Worm (Caenorhabditis elegans) whole organism, L1 larva: ENCODE data around the gene F39H12.1.

Experiments
- Y116A8C.19 ChIP-seq: sonication (generic microtip); optimal IDR thresholded peaks from 2 replicates; lab custom pipeline; 2016; ENCODE audit warnings: missing compliant biosample characterization, missing genetic modification characterization, borderline replicate concordance
- alr-1 ChIP-seq: fragments of 200-800 bp; sonication (Bioruptor generic); optimal IDR thresholded peaks from 2 replicates; lab custom pipeline; 2018; ENCODE audit warnings: borderline replicate concordance, mild to moderate bottlenecking, missing genetic modification characterization, missing compliant biosample characterization
- aly-2 ChIP-seq: fragments of 150-350 bp; optimal IDR thresholded peaks from 2 replicates; lab custom pipeline; 2014; ENCODE audit warnings: missing biosample characterization, missing genetic modification characterization
- ceh-63 ChIP-seq: fragments of 200-800 bp; sonication (Bioruptor generic); optimal IDR thresholded peaks from 2 replicates; lab custom pipeline; 2018; ENCODE audit warnings: mild to moderate bottlenecking, missing genetic modification characterization, missing compliant biosample characterization
- ceh-8 ChIP-seq: fragments of 200-800 bp; sonication (Bioruptor generic); optimal IDR thresholded peaks from 2 replicates; lab custom pipeline; 2018; ENCODE audit warnings: mild to moderate bottlenecking, missing genetic modification characterization, moderate library complexity, missing compliant biosample characterization
- ceh-88 ChIP-seq: fragments of 200-800 bp; sonication (Bioruptor generic); IDR thresholded peaks from 2 replicates; pipeline ENCODE4 v1.3.6; 2022; ENCODE audit warnings: missing genetic modification characterization, missing compliant biosample characterization
- ceh-90 ChIP-seq: sonication (generic microtip); optimal IDR thresholded peaks from 2 replicates; lab custom pipeline; 2016; ENCODE audit warnings: missing genetic modification characterization, missing compliant biosample characterization
- ces-1 ChIP-seq: fragments of 150-350 bp; optimal IDR thresholded peaks from 2 replicates; lab custom pipeline; 2014; ENCODE audit warnings: missing biosample characterization, missing genetic modification reagents, missing genetic modification characterization
- dpl-1 ChIP-seq, 3 experiments: fragments of 150-350 bp in 2 of 3; sonication (generic microtip) in 1 of 3; optimal IDR thresholded peaks; 2 replicates each; lab custom pipeline; 2014 to 2017; ENCODE audit warnings: missing biosample characterization in 3 of 3, missing genetic modification characterization in 3 of 3, missing genetic modification reagents in 3 of 3
- dsc-1 ChIP-seq: sonication (generic microtip); optimal IDR thresholded peaks from 2 replicates; lab custom pipeline; 2016; ENCODE audit warnings: mild to moderate bottlenecking, missing genetic modification characterization, missing compliant biosample characterization
- efl-1 ChIP-seq, 4 experiments: fragments of 150-350 bp; optimal IDR thresholded peaks in 3 of 4; peaks in 1 of 4; 1 replicate in 1 of 4; 2 replicates in 3 of 4; lab custom pipeline; 2014; ENCODE audit warnings: missing biosample characterization in 2 of 4, missing genetic modification characterization in 2 of 4, missing genetic modification reagents in 2 of 4
- elt-2 ChIP-seq: sonication (generic microtip); optimal IDR thresholded peaks from 2 replicates; lab custom pipeline; 2016; ENCODE audit warnings: missing genetic modification characterization, mild to moderate bottlenecking, inconsistent platforms, missing compliant biosample characterization, missing genetic modification reagents
- ets-5 ChIP-seq: fragments of 200-800 bp; sonication (Bioruptor generic); IDR thresholded peaks from 2 replicates; pipeline ENCODE4 v1.3.6; 2022; ENCODE audit warnings: missing genetic modification characterization, missing compliant biosample characterization
- fkh-10 ChIP-seq: sonication (generic microtip); optimal IDR thresholded peaks from 2 replicates; lab custom pipeline; 2017; ENCODE audit warnings: missing biosample characterization, missing genetic modification reagents, missing genetic modification characterization
- fkh-4 ChIP-seq: sonication (generic microtip); optimal IDR thresholded peaks from 2 replicates; lab custom pipeline; 2016; ENCODE audit warnings: missing compliant biosample characterization, missing genetic modification characterization, borderline replicate concordance
- fos-1 ChIP-seq: fragments of 150-350 bp; optimal IDR thresholded peaks from 2 replicates; lab custom pipeline; 2014; ENCODE audit warnings: missing biosample characterization, missing genetic modification characterization
- hlh-4 ChIP-seq: sonication (generic microtip); optimal IDR thresholded peaks from 2 replicates; lab custom pipeline; 2016; ENCODE audit warnings: mild to moderate bottlenecking, missing genetic modification characterization, missing compliant biosample characterization
- isw-1 ChIP-seq: fragments of 200-800 bp; sonication (Bioruptor generic); IDR thresholded peaks from 2 replicates; pipeline ENCODE4 v1.3.6; 2022; ENCODE audit warnings: missing genetic modification characterization, missing compliant biosample characterization
- jun-1 ChIP-seq: fragments of 150-350 bp; optimal IDR thresholded peaks from 2 replicates; lab custom pipeline; 2014; ENCODE audit warnings: missing biosample characterization, missing genetic modification reagents, missing genetic modification characterization
- lin-13 ChIP-seq: fragments of 150-350 bp; optimal IDR thresholded peaks from 2 replicates; lab custom pipeline; 2014; ENCODE audit warnings: missing biosample characterization, missing genetic modification reagents, missing genetic modification characterization
- lsy-2 ChIP-seq, 2 experiments: fragments of 150-350 bp; optimal IDR thresholded peaks; 2 replicates each; lab custom pipeline; 2014; ENCODE audit warnings: missing biosample characterization in 2 of 2, missing genetic modification characterization in 2 of 2
- mdl-1 ChIP-seq, 2 experiments: fragments of 150-350 bp; optimal IDR thresholded peaks; 2 replicates each; lab custom pipeline; 2014 to 2017; ENCODE audit warnings: missing biosample characterization in 2 of 2, missing genetic modification characterization in 2 of 2, inconsistent platforms in 1 of 2
- mef-2 ChIP-seq: fragments of 150-350 bp; optimal IDR thresholded peaks from 2 replicates; lab custom pipeline; 2014; ENCODE audit warnings: missing biosample characterization, missing genetic modification characterization
- mep-1 ChIP-seq: fragments of 150-350 bp; optimal IDR thresholded peaks from 2 replicates; lab custom pipeline; 2014; ENCODE audit warnings: missing biosample characterization, missing genetic modification characterization
- nhr-12 ChIP-seq: sonication (generic microtip); optimal IDR thresholded peaks from 2 replicates; lab custom pipeline; 2017; ENCODE audit warnings: missing biosample characterization, missing genetic modification characterization
- nhr-19 ChIP-seq: fragments of 200-800 bp; sonication (Bioruptor generic); conservative IDR thresholded peaks from 2 replicates; pipeline ENCODE4 v1.3.6; 2022; ENCODE audit warnings: missing genetic modification characterization, missing compliant biosample characterization
- nhr-20 ChIP-seq: sonication (generic microtip); optimal IDR thresholded peaks from 2 replicates; lab custom pipeline; 2016; ENCODE audit warnings: mild to moderate bottlenecking, missing genetic modification characterization, missing compliant biosample characterization
- nhr-28 ChIP-seq: fragments of 150-350 bp; optimal IDR thresholded peaks from 2 replicates; lab custom pipeline; 2014; ENCODE audit warnings: missing biosample characterization, missing genetic modification characterization
- nhr-47 ChIP-seq: sonication (generic microtip); optimal IDR thresholded peaks from 2 replicates; lab custom pipeline; 2016; ENCODE audit warnings: mild to moderate bottlenecking, missing genetic modification characterization, moderate library complexity, missing compliant biosample characterization
- nhr-76 ChIP-seq: sonication (generic microtip); optimal IDR thresholded peaks from 2 replicates; lab custom pipeline; 2017; ENCODE audit warnings: missing biosample characterization, missing genetic modification characterization
- nhr-77 ChIP-seq: fragments of 150-350 bp; optimal IDR thresholded peaks from 2 replicates; lab custom pipeline; 2014; ENCODE audit warnings: missing biosample characterization, missing genetic modification characterization
- nhr-84 ChIP-seq: sonication (generic microtip); optimal IDR thresholded peaks from 2 replicates; lab custom pipeline; 2017; ENCODE audit warnings: missing biosample characterization, missing genetic modification characterization
- nhr-85 ChIP-seq: sonication (generic microtip); peaks from one replicate; lab custom pipeline; 2016; ENCODE audit warnings: missing genetic modification characterization, inconsistent platforms, missing compliant biosample characterization
- nhr-90 ChIP-seq: sonication (generic microtip); optimal IDR thresholded peaks from 2 replicates; lab custom pipeline; 2016; ENCODE audit warnings: mild to moderate bottlenecking, missing genetic modification characterization, missing compliant biosample characterization; ENCODE audit not compliant: poor library complexity
- pag-3 ChIP-seq: sonication (generic microtip); optimal IDR thresholded peaks from 2 replicates; lab custom pipeline; 2017; ENCODE audit warnings: missing genetic modification characterization, mild to moderate bottlenecking, missing compliant biosample characterization, antibody characterized with exemption, borderline replicate concordance; ENCODE audit not compliant: insufficient read depth
- pax-3 ChIP-seq: fragments of 200-800 bp; sonication (Bioruptor generic); optimal IDR thresholded peaks from 2 replicates; lab custom pipeline; 2018; ENCODE audit warnings: mild to moderate bottlenecking, missing genetic modification characterization, moderate library complexity, missing compliant biosample characterization
- rnt-1 ChIP-seq: sonication (generic microtip); optimal IDR thresholded peaks from 2 replicates; lab custom pipeline; 2016; ENCODE audit warnings: mild to moderate bottlenecking, missing genetic modification characterization, moderate library complexity, missing compliant biosample characterization
- skn-1 ChIP-seq: fragments of 150-350 bp; optimal IDR thresholded peaks from 2 replicates; lab custom pipeline; 2014; ENCODE audit warnings: missing biosample characterization, missing genetic modification characterization
- snpc-4 ChIP-seq: fragments of 150-350 bp; optimal IDR thresholded peaks from 2 replicates; lab custom pipeline; 2014; ENCODE audit warnings: missing biosample characterization, missing genetic modification characterization
- snu-23 ChIP-seq: sonication (generic microtip); optimal IDR thresholded peaks from 2 replicates; lab custom pipeline; 2016; ENCODE audit warnings: missing genetic modification characterization, missing compliant biosample characterization
- sox-4 ChIP-seq: sonication (generic microtip); optimal IDR thresholded peaks from 2 replicates; lab custom pipeline; 2016; ENCODE audit warnings: missing genetic modification characterization, missing compliant biosample characterization
- sptf-1 ChIP-seq: fragments of 150-350 bp; optimal IDR thresholded peaks from 2 replicates; lab custom pipeline; 2014; ENCODE audit warnings: missing biosample characterization, missing genetic modification characterization
- sup-37 ChIP-seq: fragments of 200-800 bp; sonication (Bioruptor generic); optimal IDR thresholded peaks from 2 replicates; lab custom pipeline; 2018; ENCODE audit warnings: mild to moderate bottlenecking, missing genetic modification characterization, missing compliant biosample characterization
- unc-130 ChIP-seq: fragments of 150-350 bp; optimal IDR thresholded peaks from 2 replicates; lab custom pipeline; 2017; ENCODE audit warnings: missing biosample characterization, missing genetic modification characterization, inconsistent platforms
- unc-30 ChIP-seq: sonication (generic microtip); optimal IDR thresholded peaks from 2 replicates; lab custom pipeline; 2017; ENCODE audit warnings: missing biosample characterization, missing genetic modification characterization
- unc-62 ChIP-seq: fragments of 150-350 bp; optimal IDR thresholded peaks from 2 replicates; lab custom pipeline; 2014; ENCODE audit warnings: missing biosample characterization, missing genetic modification reagents, missing genetic modification characterization
- unc-86 ChIP-seq: sonication (generic microtip); optimal IDR thresholded peaks from 2 replicates; lab custom pipeline; 2016; ENCODE audit warnings: missing genetic modification characterization, missing compliant biosample characterization
- unc-98 ChIP-seq: fragments of 200-800 bp; sonication (Bioruptor generic); IDR thresholded peaks from 2 replicates; pipeline ENCODE4 v1.3.6; 2022; ENCODE audit warnings: missing genetic modification characterization, missing compliant biosample characterization
- xbp-1 ChIP-seq: sonication (generic microtip); optimal IDR thresholded peaks from 2 replicates; lab custom pipeline; 2016; ENCODE audit warnings: missing genetic modification characterization, missing compliant biosample characterization
- zag-1 ChIP-seq: fragments of 150-350 bp; optimal IDR thresholded peaks from 2 replicates; lab custom pipeline; 2014; ENCODE audit warnings: missing biosample characterization, missing genetic modification characterization
- zip-4 ChIP-seq: fragments of 200-800 bp; sonication (Bioruptor generic); optimal IDR thresholded peaks from 2 replicates; lab custom pipeline; 2018; ENCODE audit warnings: mild to moderate bottlenecking, missing genetic modification characterization, moderate library complexity, missing compliant biosample characterization
- ztf-4 ChIP-seq: fragments of 150-350 bp; optimal IDR thresholded peaks from 2 replicates; lab custom pipeline; 2014; ENCODE audit warnings: missing biosample characterization, missing genetic modification characterization

Gene F39H12.1

DNA sequence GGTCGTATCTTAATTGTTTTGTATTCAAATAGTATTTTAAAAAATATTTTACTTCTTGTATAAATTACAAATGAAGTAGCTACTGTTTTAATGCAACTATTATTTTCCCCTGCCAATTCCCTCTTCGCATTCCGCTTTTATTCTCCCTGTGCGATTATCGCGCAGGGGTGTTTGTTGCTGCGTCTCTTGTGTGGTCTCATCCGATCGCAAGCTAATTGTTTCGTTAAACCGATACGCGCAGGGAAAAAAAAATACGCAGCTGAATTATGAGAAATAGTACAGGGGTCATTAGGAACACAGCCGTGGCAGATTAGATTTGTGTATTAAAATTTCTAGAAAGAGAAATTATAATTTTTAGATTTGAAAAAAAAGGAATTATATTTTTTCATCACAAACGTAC lies 28.1 kb upstream of the F39H12.1 start (continued):
- TF ChIP-seq dsc-1 (tag; lab: Kevin White, UChicago) (peak; percentile 100), sptf-1 (tag; lab: Kevin White, UChicago) (no peak), sup-37 (peak; percentile 88), fos-1 (peak; percentile 97), unc-130 (tag; lab: Kevin White, UChicago) (peak; percentile 96), alr-1 (no peak), ets-5 (GFP tag; lab: Robert Waterston, UW) (peak; percentile 85; the same call in 1 of the 2 replicates), unc-30 (no peak), snpc-4 (tag; lab: Kevin White, UChicago) (peak; percentile 94), pax-3 (peak; percentile 90), lsy-2 (tag; optimal IDR thresholded peaks at IDR 0.05; lab: Kevin White, UChicago) (peak; percentile 94), zip-4 (GFP tag; lab: Kevin White, UChicago) (peak; percentile 94), ceh-8 (peak; percentile 99), nhr-90 (tag; lab: Kevin White, UChicago) (peak; percentile 100), nhr-77 (peak; percentile 99), nhr-85 (peak; percentile 97), fkh-10 (GFP tag; lab: Kevin White, UChicago) (peak; percentile 99), nhr-84 (tag; lab: Kevin White, UChicago) (peak; percentile 94), xbp-1 (tag; lab: Kevin White, UChicago) (peak; percentile 95), ztf-4 (tag; lab: Kevin White, UChicago) (peak; percentile 98), elt-2 (tag; lab: Kevin White, UChicago) (peak; percentile 93), Y116A8C.19 (peak; percentile 19), rnt-1 (tag; lab: Kevin White, UChicago) (peak; percentile 99), ceh-88 (peak; percentile 96), efl-1 (optimal IDR thresholded peaks at IDR 0.05; lab: Kevin White, UChicago) (peak; percentile 84 to 92), efl-1 (GFP tag; optimal IDR thresholded peaks at IDR 0.05 in 1 of 2; lab: Kevin White, UChicago) (peak; percentile 52 to 96), nhr-12 (tag; lab: Kevin White, UChicago) (peak; percentile 76), unc-86 (peak; percentile 96), ceh-63 (GFP tag; lab: Kevin White, UChicago) (peak; percentile 98), nhr-19 (GFP tag; lab: Robert Waterston, UW) (peak; percentile 97), mdl-1 (tag; optimal IDR thresholded peaks at IDR 0.05; lab: Kevin White, UChicago) (peak in 1 of 2 experiments; percentile 95), sox-4 (peak; percentile 98), jun-1 (tag; lab: Kevin White, UChicago) (peak; percentile 99), hlh-4 (no peak), lin-13 (peak; percentile 93), unc-62 (GFP tag; lab: Kevin White, UChicago) (no peak), unc-98 (GFP tag; lab: Robert Waterston, UW) (peak; percentile 92), mep-1 (peak; percentile 100), nhr-28 (tag; lab: Kevin White, UChicago) (peak; percentile 79), fkh-4 (tag; lab: Kevin White, UChicago) (peak; percentile 89), dpl-1 (GFP tag; optimal IDR thresholded peaks at IDR 0.05; lab: Kevin White, UChicago) (peak; percentile 59 to 66 (median 62)), nhr-47 (peak; percentile 99), mef-2 (peak; percentile 93), snu-23 (GFP tag; lab: Kevin White, UChicago) (peak; percentile 100), isw-1 (GFP tag; lab: Robert Waterston, UW) (peak; percentile 89), nhr-76 (tag; lab: Kevin White, UChicago) (peak; percentile 66), skn-1 (tag; lab: Kevin White, UChicago) (peak; percentile 100), aly-2 (tag; lab: Kevin White, UChicago) (peak; percentile 93), nhr-20 (tag; lab: Kevin White, UChicago) (peak; percentile 98), ceh-90 (tag; lab: Kevin White, UChicago) (no peak), zag-1 (no peak), pag-3 (tag; lab: Kevin White, UChicago) (peak; percentile 55), ces-1 (GFP tag; lab: Kevin White, UChicago) (peak; percentile 78)
